Fruit fly (Drosophila melanogaster): ENCODE results near the gene Cftr.
A peak's percentile ranks its signal among the peaks of the same experiment; 100 is the strongest.

Cftr gene

DNA sequence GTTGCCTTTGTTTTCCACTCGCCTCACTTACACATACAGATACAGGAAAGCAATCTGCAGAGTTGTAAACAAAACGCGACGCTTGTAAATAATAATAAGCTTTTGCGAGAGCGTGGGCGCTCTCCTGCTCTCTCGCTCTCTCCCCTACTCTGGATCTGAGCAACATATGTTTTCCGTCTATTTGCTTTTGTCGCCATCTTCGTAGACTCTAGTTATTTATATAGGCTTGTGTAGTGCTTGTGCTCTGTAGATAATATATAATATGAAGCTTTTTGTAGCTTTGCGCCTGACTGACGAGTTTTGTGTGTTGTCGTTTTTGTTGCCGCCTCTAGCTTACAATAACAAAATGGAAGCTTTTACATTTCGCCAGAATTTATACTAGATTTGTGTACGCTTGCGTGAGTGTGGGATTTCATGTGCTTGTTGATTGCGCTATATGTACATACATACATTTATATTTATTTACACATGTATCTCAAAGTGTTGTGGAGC is 22.1 kb upstream of the Cftr start (continued):
- TF ChIP-seq CG8290 (GFP tag; optimal IDR thresholded peaks at IDR 0.05), result peak; percentile 28
- TF ChIP-seq CG8290 (tag; optimal IDR thresholded peaks at IDR 0.05), result peak in 1 of 2 experiments; percentile 47
- TF ChIP-seq MESR4 (GFP tag; optimal IDR thresholded peaks at IDR 0.05), result no peak
- TF ChIP-seq kay (GFP tag; optimal IDR thresholded peaks at IDR 0.05), result no peak
- no peak for TF ChIP-seq TFAM (GFP tag; optimal IDR thresholded peaks at IDR 0.05)
- TF ChIP-seq Abd-B (GFP tag; optimal IDR thresholded peaks at IDR 0.05), result no peak
- TF ChIP-seq CG1233 (GFP tag; optimal IDR thresholded peaks at IDR 0.05), result peak; percentile 26
- no peak for TF ChIP-seq trem (tag; optimal IDR thresholded peaks at IDR 0.05)
- TF ChIP-seq CG3726 (GFP tag; IDR thresholded peaks at IDR 0.05), result no peak; the same call in 2 of the 3 replicates
- peak; percentile 46 for TF ChIP-seq CG17359 (tag; optimal IDR thresholded peaks at IDR 0.05)
- TF ChIP-seq stwl (tag; optimal IDR thresholded peaks at IDR 0.05), result no peak
- no peak for TF ChIP-seq CG3065 (GFP tag; optimal IDR thresholded peaks at IDR 0.05)
- no peak for TF ChIP-seq Atf-2 (GFP tag; optimal IDR thresholded peaks at IDR 0.05)
- no peak for TF ChIP-seq aop (GFP tag; IDR thresholded peaks at IDR 0.05)
- no peak for TF ChIP-seq eyg (GFP tag; optimal IDR thresholded peaks at IDR 0.05)
- TF ChIP-seq CG4730 (GFP tag; IDR thresholded peaks at IDR 0.05), result no peak; the same call in 1 of the 2 replicates
- TF ChIP-seq Hmx (GFP tag; optimal IDR thresholded peaks at IDR 0.05), result no peak
- peak; percentile 62 for TF ChIP-seq CG15011 (GFP tag; optimal IDR thresholded peaks at IDR 0.05)
- TF ChIP-seq CG8359 (GFP tag; optimal IDR thresholded peaks at IDR 0.05; ENCODE audit: borderline replicate concordance), result no peak
- TF ChIP-seq Myb (GFP tag; optimal IDR thresholded peaks at IDR 0.05), result no peak
- peak; percentile 81 for TF ChIP-seq Hmr (GFP tag; optimal IDR thresholded peaks at IDR 0.05)
- TF ChIP-seq CG30020 (tag; optimal IDR thresholded peaks at IDR 0.05), result no peak
- peak; percentile 75 for TF ChIP-seq CG8924 (tag; optimal IDR thresholded peaks at IDR 0.05)
- no peak for TF ChIP-seq CG6175 (GFP tag; IDR thresholded peaks at IDR 0.05)
- TF ChIP-seq Dll (GFP tag; IDR thresholded peaks at IDR 0.05; ENCODE audit: partially characterized antibody), result no peak; the same call in 3 of the 4 replicates
- TF ChIP-seq sna (GFP tag; IDR thresholded peaks at IDR 0.05; ENCODE audit: partially characterized antibody), result no peak
- no peak for TF ChIP-seq esg (GFP tag; conservative IDR thresholded peaks at IDR 0.05)
- peak; percentile 93 for TF ChIP-seq mirr (GFP tag; optimal IDR thresholded peaks at IDR 0.05)
- no peak for TF ChIP-seq CG8388 (GFP tag; optimal IDR thresholded peaks at IDR 0.05)
- no peak for TF ChIP-seq zfh2 (GFP tag; optimal IDR thresholded peaks at IDR 0.05)
- TF ChIP-seq CG1529 (GFP tag; optimal IDR thresholded peaks at IDR 0.05), result peak; percentile 74
- no peak for TF ChIP-seq CG16779 (GFP tag; IDR thresholded peaks at IDR 0.05)
- peak; percentile 60 for TF ChIP-seq sqz (GFP tag; optimal IDR thresholded peaks at IDR 0.05)
- TF ChIP-seq CG12299 (tag; optimal IDR thresholded peaks at IDR 0.05), result peak; percentile 91
- TF ChIP-seq Nf-YC (tag; optimal IDR thresholded peaks at IDR 0.05), result peak; percentile 58
- no peak for TF ChIP-seq Bteb2 (GFP tag; optimal IDR thresholded peaks at IDR 0.05)
- TF ChIP-seq CG17385 (GFP tag; optimal IDR thresholded peaks at IDR 0.05), result peak; percentile 74
- TF ChIP-seq cad (GFP tag; optimal IDR thresholded peaks at IDR 0.05), result no peak
- TF ChIP-seq CG34376 (GFP tag; optimal IDR thresholded peaks at IDR 0.05), result peak; percentile 96
- TF ChIP-seq CG1792 (GFP tag; optimal IDR thresholded peaks at IDR 0.05), result no peak
- no peak for TF ChIP-seq CG10274 (GFP tag; optimal IDR thresholded peaks at IDR 0.05)
- TF ChIP-seq Usf (GFP tag; optimal IDR thresholded peaks at IDR 0.05), result no peak
- no peak for TF ChIP-seq hb (GFP tag; IDR thresholded peaks at IDR 0.05; ENCODE audit: partially characterized antibody)
- no peak for TF ChIP-seq br (optimal IDR thresholded peaks at IDR 0.05)
- TF ChIP-seq D (optimal IDR thresholded peaks at IDR 0.05), result no peak
- peak; percentile 24 for TF ChIP-seq D (GFP tag; optimal IDR thresholded peaks at IDR 0.05)
- no peak for TF ChIP-seq CG5245 (GFP tag; optimal IDR thresholded peaks at IDR 0.05)
- TF ChIP-seq ewg (GFP tag; optimal IDR thresholded peaks at IDR 0.05), result peak; percentile 58
- TF ChIP-seq fd3F (GFP tag; optimal IDR thresholded peaks at IDR 0.05), result no peak
- no peak for TF ChIP-seq az2 (GFP tag; optimal IDR thresholded peaks at IDR 0.05)
- TF ChIP-seq CG9609 (GFP tag; optimal IDR thresholded peaks at IDR 0.05), result no peak
- TF ChIP-seq mam (GFP tag; optimal IDR thresholded peaks at IDR 0.05), result no peak
